Worm (Caenorhabditis elegans) whole organism, young adult: ENCODE data around the gene srh-100.

Experiments
- F55B11.4 ChIP-seq: sonication (generic microtip); optimal IDR thresholded peaks from 2 replicates; lab custom pipeline; 2016; ENCODE audit warnings: missing compliant biosample characterization, missing genetic modification characterization, borderline replicate concordance; ENCODE audit not compliant: insufficient read depth
- K12H6.12 ChIP-seq: fragments of 200-800 bp; sonication (Bioruptor generic); optimal IDR thresholded peaks from 2 replicates; lab custom pipeline; 2018; ENCODE audit warnings: mild to moderate bottlenecking, missing genetic modification characterization, missing compliant biosample characterization
- Y79H2A.3 ChIP-seq: fragments of 200-800 bp; sonication (Bioruptor generic); conservative IDR thresholded peaks from 2 replicates; pipeline ENCODE4 v1.3.6; 2022; ENCODE audit warnings: missing genetic modification reagents, missing genetic modification characterization, missing compliant biosample characterization
- die-1 ChIP-seq: sonication (generic microtip); optimal IDR thresholded peaks from 2 replicates; lab custom pipeline; 2016; ENCODE audit warnings: missing genotype, mild to moderate bottlenecking, missing genetic modification characterization, missing compliant biosample characterization
- lsl-1 ChIP-seq: fragments of 200-800 bp; sonication (Bioruptor generic); optimal IDR thresholded peaks from 2 replicates; lab custom pipeline; 2018; ENCODE audit warnings: mild to moderate bottlenecking, missing genetic modification characterization, moderate library complexity, missing compliant biosample characterization
- lsy-27 ChIP-seq: sonication (generic microtip); optimal IDR thresholded peaks from 2 replicates; lab custom pipeline; 2017; ENCODE audit warnings: missing genetic modification characterization, mild to moderate bottlenecking, missing compliant biosample characterization, antibody characterized with exemption, missing genotype, borderline replicate concordance; ENCODE audit not compliant: insufficient read depth
- nfya-1 ChIP-seq: sonication (generic microtip); optimal IDR thresholded peaks from 2 replicates; lab custom pipeline; 2017; ENCODE audit warnings: antibody characterized with exemption, missing compliant biosample characterization, missing genetic modification characterization, borderline replicate concordance; ENCODE audit not compliant: insufficient read depth
- nhr-80 ChIP-seq: sonication (generic microtip); optimal IDR thresholded peaks from 2 replicates; lab custom pipeline; 2016; ENCODE audit warnings: missing genetic modification characterization, missing compliant biosample characterization
- rcor-1 ChIP-seq: fragments of 200-800 bp; sonication (Bioruptor generic); IDR thresholded peaks from 2 replicates; pipeline ENCODE4 v1.3.6; 2022; ENCODE audit warnings: missing genetic modification reagents, missing genetic modification characterization, missing compliant biosample characterization
- snpc-4 ChIP-seq, 5 experiments: fragments of 150-350 bp in 1 of 5; sonication (generic microtip) in 4 of 5; optimal IDR thresholded peaks; 2 replicates each; lab custom pipeline; 2014 to 2018; ENCODE audit warnings: missing genetic modification characterization in 5 of 5, missing biosample characterization in 3 of 5, antibody characterized with exemption in 2 of 5, mild to moderate bottlenecking in 2 of 5, missing compliant biosample characterization in 2 of 5, missing genotype in 2 of 5, moderate library complexity in 2 of 5, missing genetic modification reagents in 1 of 5
- unc-62 ChIP-seq: fragments of 150-350 bp; optimal IDR thresholded peaks from 2 replicates; lab custom pipeline; 2014; ENCODE audit warnings: missing biosample characterization, missing genetic modification reagents, missing genetic modification characterization
- ztf-18 ChIP-seq: sonication (generic microtip); optimal IDR thresholded peaks from 2 replicates; lab custom pipeline; 2016; ENCODE audit warnings: missing genotype, mild to moderate bottlenecking, missing genetic modification characterization, missing compliant biosample characterization
- ztf-3 ChIP-seq: fragments of 200-800 bp; sonication (Bioruptor generic); optimal IDR thresholded peaks from 2 replicates; lab custom pipeline; 2018; ENCODE audit warnings: mild to moderate bottlenecking, missing genetic modification characterization, missing compliant biosample characterization

DNA sequence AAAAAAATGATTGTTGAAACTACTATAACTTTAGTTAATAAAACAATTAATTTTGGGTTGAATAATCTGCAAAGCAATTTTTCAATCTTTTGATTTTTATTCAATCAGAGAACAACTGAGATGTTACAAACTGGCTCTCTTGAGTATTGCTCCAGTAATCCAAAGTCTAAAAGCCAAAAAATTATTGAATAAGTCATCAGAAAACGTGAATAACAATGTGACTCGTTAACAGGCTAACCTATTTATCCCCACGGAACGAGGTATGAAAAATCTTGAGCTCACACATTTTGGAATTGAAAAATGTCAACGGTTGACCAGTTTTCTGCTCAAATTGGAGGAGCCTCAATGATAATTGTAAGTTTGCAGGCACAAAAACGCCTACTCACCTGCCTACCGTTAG lies 43.0 kb upstream of the srh-100 start, which contains the start of gene srx-111:
- no peak for TF ChIP-seq rcor-1 (GFP tag; lab: Robert Waterston, UW)
- TF ChIP-seq nfya-1, result no peak
- TF ChIP-seq ztf-3 (GFP tag; lab: Kevin White, UChicago), result no peak
- no peak for TF ChIP-seq ztf-18 (tag; lab: Kevin White, UChicago)
- no peak for TF ChIP-seq snpc-4 (GFP tag; optimal IDR thresholded peaks at IDR 0.05; lab: Kevin White, UChicago)
- no peak for TF ChIP-seq snpc-4 (tag; optimal IDR thresholded peaks at IDR 0.05; lab: Kevin White, UChicago)
- no peak for TF ChIP-seq nhr-80
- no peak for TF ChIP-seq Y79H2A.3 (GFP tag; lab: Robert Waterston, UW)
- no peak for TF ChIP-seq lsl-1 (GFP tag; lab: Kevin White, UChicago)
- no peak for TF ChIP-seq unc-62 (GFP tag; lab: Kevin White, UChicago)
- no peak for TF ChIP-seq die-1 (tag; lab: Kevin White, UChicago)
- TF ChIP-seq F55B11.4 (tag; lab: Kevin White, UChicago), result no peak
- TF ChIP-seq K12H6.12, result no peak
- TF ChIP-seq lsy-27 (tag; lab: Kevin White, UChicago), result no peak
